Fruit fly (Drosophila melanogaster): ENCODE results near the gene Cpr67Fa2.

Gene Cpr67Fa2

dm6 chr3L:10891414-10891813, at the start of gene Cpr67Fa2:
Gene Cpr67Fa2 (plus strand): TSS chr3L:10891714.
- no peak for TF ChIP-seq CG34367 (tag; optimal IDR thresholded peaks at IDR 0.05)
- TF ChIP-seq D1 (tag; optimal IDR thresholded peaks at IDR 0.05) = no peak
- no peak for TF ChIP-seq Snoo (tag; optimal IDR thresholded peaks at IDR 0.05)
- no peak for TF ChIP-seq CG17806 (tag; optimal IDR thresholded peaks at IDR 0.05)
- TF ChIP-seq CG15710 (tag; optimal IDR thresholded peaks at IDR 0.05) = no peak
- no peak for TF ChIP-seq CG10348 (GFP tag; IDR thresholded peaks at IDR 0.05)
- no peak for TF ChIP-seq CG9948 (tag; optimal IDR thresholded peaks at IDR 0.05)
- no peak for TF ChIP-seq CG4496 (GFP tag; IDR thresholded peaks at IDR 0.05)
- no peak for TF ChIP-seq CG14655 (GFP tag; optimal IDR thresholded peaks at IDR 0.05)
- TF ChIP-seq CG8301 (tag; optimal IDR thresholded peaks at IDR 0.05) = no peak
- TF ChIP-seq Pif1A (GFP tag; optimal IDR thresholded peaks at IDR 0.05) = no peak
- TF ChIP-seq gl (tag; optimal IDR thresholded peaks at IDR 0.05) = no peak
- TF ChIP-seq Pif1B (GFP tag; optimal IDR thresholded peaks at IDR 0.05) = no peak
- no peak for TF ChIP-seq EcR (GFP tag; optimal IDR thresholded peaks at IDR 0.05)
- TF ChIP-seq CG8159 (tag; optimal IDR thresholded peaks at IDR 0.05) = no peak
- no peak for TF ChIP-seq CG12605 (GFP tag; IDR thresholded peaks at IDR 0.05)
- no peak for TF ChIP-seq Ets98B (GFP tag; IDR thresholded peaks at IDR 0.05)
- no peak for TF ChIP-seq CG32121 (GFP tag; IDR thresholded peaks at IDR 0.05)
- no peak for TF ChIP-seq fd96Ca (GFP tag; IDR thresholded peaks at IDR 0.05)
- no peak for TF ChIP-seq rn (GFP tag; IDR thresholded peaks at IDR 0.05)

DNA sequence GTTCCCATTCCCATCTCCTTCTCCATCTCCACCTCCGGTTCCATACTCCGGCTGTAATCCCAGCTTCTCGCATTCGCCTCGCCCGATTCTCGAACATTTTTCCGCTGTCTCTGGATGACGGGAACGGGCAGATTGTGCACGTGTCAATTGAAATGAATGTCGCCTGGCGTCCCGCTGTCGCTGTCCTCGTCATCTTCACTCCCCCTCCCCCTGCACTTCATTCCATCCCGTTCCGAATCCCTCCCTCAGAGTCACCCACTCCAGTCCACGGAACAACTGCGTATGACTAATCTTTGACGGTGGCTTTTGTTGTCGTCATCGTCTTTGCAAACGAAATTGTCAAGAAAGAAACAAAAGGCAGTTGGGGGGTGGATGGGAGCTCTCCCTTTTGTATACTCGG, 49.6 kb upstream of the Cpr67Fa2 start:
- TF ChIP-seq CG14655 (GFP tag; optimal IDR thresholded peaks at IDR 0.05) (no peak), CG13204 (GFP tag; optimal IDR thresholded peaks at IDR 0.05) (peak; percentile 29)

DNA sequence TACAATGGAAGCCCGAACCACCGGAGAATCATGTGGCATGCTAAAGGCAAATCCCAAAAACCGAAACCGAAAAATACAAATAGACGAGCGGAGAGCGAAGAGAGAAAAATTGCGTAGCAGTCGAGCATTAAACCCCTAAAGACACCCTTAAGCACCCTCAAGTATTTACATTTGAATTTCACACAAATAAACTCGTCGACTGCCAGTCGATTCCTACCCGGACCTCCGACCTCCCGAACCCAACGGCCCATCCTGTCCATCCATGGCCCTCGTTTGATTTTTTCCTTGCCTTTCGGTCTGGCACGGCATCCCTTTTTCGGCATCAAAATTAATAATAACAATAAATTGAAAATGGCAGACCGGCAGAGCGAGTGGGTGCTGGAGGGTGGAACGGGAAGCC, 48.7 kb upstream of the Cpr67Fa2 start:
- TF ChIP-seq Pif1A (GFP tag; optimal IDR thresholded peaks at IDR 0.05) = no peak
- no peak for TF ChIP-seq CG13204 (GFP tag; optimal IDR thresholded peaks at IDR 0.05)
- no peak for TF ChIP-seq Ets98B (GFP tag; IDR thresholded peaks at IDR 0.05)
- no peak for TF ChIP-seq CG14655 (GFP tag; optimal IDR thresholded peaks at IDR 0.05)

DNA sequence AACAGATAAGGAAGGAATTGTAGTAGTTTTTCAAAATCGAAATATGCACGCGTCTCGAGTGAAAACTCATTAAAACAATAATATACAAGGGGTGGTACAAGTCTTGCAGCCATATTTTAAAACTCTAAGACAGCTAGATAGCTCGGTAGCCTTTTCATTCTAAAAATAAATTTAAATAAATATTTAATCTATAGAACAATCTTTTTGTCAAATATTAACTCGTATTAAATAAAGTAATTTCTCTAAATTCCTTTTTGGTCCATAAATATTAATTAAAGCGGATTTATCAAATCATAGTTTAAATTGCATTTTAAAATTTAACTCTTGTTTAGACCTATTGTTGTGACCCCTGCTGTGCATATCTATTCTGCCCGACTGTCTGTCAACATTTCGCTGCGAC, 48.2 kb upstream of the Cpr67Fa2 start:
- TF ChIP-seq Pif1B (GFP tag; optimal IDR thresholded peaks at IDR 0.05) (no peak), EcR (GFP tag; optimal IDR thresholded peaks at IDR 0.05) (no peak), CG34367 (tag; optimal IDR thresholded peaks at IDR 0.05) (peak; percentile 25), Pif1A (GFP tag; optimal IDR thresholded peaks at IDR 0.05) (no peak), CG13204 (GFP tag; optimal IDR thresholded peaks at IDR 0.05) (no peak), CG32121 (GFP tag; IDR thresholded peaks at IDR 0.05) (no peak), CG15710 (tag; optimal IDR thresholded peaks at IDR 0.05) (peak; percentile 41), CG12605 (GFP tag; IDR thresholded peaks at IDR 0.05) (no peak), gl (tag; optimal IDR thresholded peaks at IDR 0.05) (no peak), CG8159 (tag; optimal IDR thresholded peaks at IDR 0.05) (peak; percentile 75), Ets98B (GFP tag; IDR thresholded peaks at IDR 0.05) (no peak), CG14655 (GFP tag; optimal IDR thresholded peaks at IDR 0.05) (peak; percentile 53), D1 (tag; optimal IDR thresholded peaks at IDR 0.05) (no peak), CG10348 (GFP tag; IDR thresholded peaks at IDR 0.05) (no peak), CG9948 (tag; optimal IDR thresholded peaks at IDR 0.05) (peak; percentile 45), CG8301 (tag; optimal IDR thresholded peaks at IDR 0.05) (peak; percentile 13), Snoo (tag; optimal IDR thresholded peaks at IDR 0.05) (peak; percentile 12), CG17806 (tag; optimal IDR thresholded peaks at IDR 0.05) (peak; percentile 39), rn (GFP tag; IDR thresholded peaks at IDR 0.05) (no peak), CG4496 (GFP tag; IDR thresholded peaks at IDR 0.05) (no peak), fd96Ca (GFP tag; IDR thresholded peaks at IDR 0.05) (no peak)

- TF ChIP-seq CG32121 (GFP tag; IDR thresholded peaks at IDR 0.05) (no peak), CG4496 (GFP tag; IDR thresholded peaks at IDR 0.05) (0 out of 3 replicates have a peak, but pooled peaks have one; percentile 26), CG15710 (tag; optimal IDR thresholded peaks at IDR 0.05) (no peak), CG10348 (GFP tag; IDR thresholded peaks at IDR 0.05) (no peak), CG14655 (GFP tag; optimal IDR thresholded peaks at IDR 0.05) (no peak)
Observed at dm6 chr3L:10843685-10844084, 47.8 kb upstream of the Cpr67Fa2 start.

dm6 chr3L:10844548-10845530, 46.7 kb upstream of the Cpr67Fa2 start:
- TF ChIP-seq CG32121 (GFP tag; IDR thresholded peaks at IDR 0.05) (no peak), CG14655 (GFP tag; optimal IDR thresholded peaks at IDR 0.05) (no peak), CG15710 (tag; optimal IDR thresholded peaks at IDR 0.05) (peak; percentile 2), CG8159 (tag; optimal IDR thresholded peaks at IDR 0.05) (peak; percentile 49)

DNA sequence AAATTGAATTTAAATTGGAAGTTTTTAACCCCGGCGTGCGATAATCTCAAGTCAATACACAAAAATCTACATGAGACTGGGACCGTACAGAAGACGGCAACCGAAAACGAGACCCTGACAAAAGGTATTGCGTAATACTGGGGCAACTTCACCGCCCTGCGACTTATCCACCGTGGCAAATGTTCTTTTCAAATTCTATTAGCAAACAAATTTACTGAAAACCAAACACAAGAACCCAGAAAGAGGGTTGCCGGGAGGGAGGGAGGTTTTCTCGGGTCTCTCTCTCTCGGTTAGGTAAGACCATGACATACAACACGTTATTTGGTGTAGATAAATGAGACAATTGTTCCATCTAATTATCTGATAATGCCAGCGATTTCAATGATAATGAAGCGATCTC, 45.8 kb upstream of the Cpr67Fa2 start:
- no peak for TF ChIP-seq CG10348 (GFP tag; IDR thresholded peaks at IDR 0.05)
- TF ChIP-seq Ets98B (GFP tag; IDR thresholded peaks at IDR 0.05) = no peak
- no peak for TF ChIP-seq CG8301 (tag; optimal IDR thresholded peaks at IDR 0.05)
- TF ChIP-seq Pif1B (GFP tag; optimal IDR thresholded peaks at IDR 0.05) = no peak
- no peak for TF ChIP-seq CG34367 (tag; optimal IDR thresholded peaks at IDR 0.05)
- TF ChIP-seq rn (GFP tag; IDR thresholded peaks at IDR 0.05) = no peak
- no peak for TF ChIP-seq CG14655 (GFP tag; optimal IDR thresholded peaks at IDR 0.05)
- no peak for TF ChIP-seq CG9948 (tag; optimal IDR thresholded peaks at IDR 0.05)
- no peak for TF ChIP-seq fd96Ca (GFP tag; IDR thresholded peaks at IDR 0.05)
- no peak for TF ChIP-seq CG32121 (GFP tag; IDR thresholded peaks at IDR 0.05)
- TF ChIP-seq CG12605 (GFP tag; IDR thresholded peaks at IDR 0.05) = no peak
